Worm (Caenorhabditis elegans) whole organism, mixed stage, embryonic: ENCODE results near the gene Y53G8AM.6.

ENCODE experiments used
- M03D4.4 ChIP-seq: sonication (generic microtip); optimal IDR thresholded peaks from 2 replicates; lab custom pipeline; 2017; ENCODE audit warnings: mild to moderate bottlenecking, missing genetic modification characterization, missing compliant biosample characterization
- bed-3 ChIP-seq: fragments of 200-800 bp; sonication (Bioruptor generic); optimal IDR thresholded peaks from 3 replicates; lab custom pipeline; 2018; ENCODE audit warnings: mild to moderate bottlenecking, missing genetic modification characterization, moderate library complexity, missing compliant biosample characterization
- ceh-39 ChIP-seq: fragments of 150-350 bp; optimal IDR thresholded peaks from 2 replicates; lab custom pipeline; 2014; ENCODE audit warnings: missing biosample characterization, missing genetic modification characterization
- ceh-43 ChIP-seq: fragments of 200-800 bp; sonication (Bioruptor generic); optimal IDR thresholded peaks from 2 replicates; lab custom pipeline; 2018; ENCODE audit warnings: mild to moderate bottlenecking, missing genetic modification characterization, moderate library complexity, missing compliant biosample characterization
- ceh-83 ChIP-seq: fragments of 200-800 bp; sonication (Bioruptor generic); optimal IDR thresholded peaks from 2 replicates; lab custom pipeline; 2018; ENCODE audit warnings: mild to moderate bottlenecking, missing genetic modification characterization, missing compliant biosample characterization
- ces-1 ChIP-seq: fragments of 150-350 bp; optimal IDR thresholded peaks from 2 replicates; lab custom pipeline; 2014; ENCODE audit warnings: missing biosample characterization, missing genetic modification reagents, missing genetic modification characterization
- cnd-1 ChIP-seq: fragments of 200-800 bp; sonication (Bioruptor generic); optimal IDR thresholded peaks from 2 replicates; lab custom pipeline; 2018; ENCODE audit warnings: mild to moderate bottlenecking, missing genetic modification characterization, missing compliant biosample characterization
- drap-1 ChIP-seq: fragments of 200-800 bp; sonication (Bioruptor generic); optimal IDR thresholded peaks from 3 replicates; lab custom pipeline; 2018; ENCODE audit warnings: mild to moderate bottlenecking, missing genetic modification characterization, missing compliant biosample characterization
- elt-1 ChIP-seq: sonication (generic microtip); optimal IDR thresholded peaks from 2 replicates; lab custom pipeline; 2017; ENCODE audit warnings: missing genetic modification characterization, mild to moderate bottlenecking, missing compliant biosample characterization, antibody characterized with exemption, moderate library complexity, borderline replicate concordance; ENCODE audit not compliant: insufficient read depth
- elt-3 ChIP-seq: fragments of 150-350 bp; optimal IDR thresholded peaks from 2 replicates; lab custom pipeline; 2014; ENCODE audit warnings: missing biosample characterization, missing genetic modification characterization
- flh-1 ChIP-seq: fragments of 200-800 bp; sonication (Bioruptor generic); optimal IDR thresholded peaks from 2 replicates; lab custom pipeline; 2018; ENCODE audit warnings: mild to moderate bottlenecking, missing genetic modification characterization, moderate library complexity, missing compliant biosample characterization
- ham-2 ChIP-seq: fragments of 200-800 bp; sonication (Bioruptor generic); optimal IDR thresholded peaks from 2 replicates; lab custom pipeline; 2018; ENCODE audit warnings: mild to moderate bottlenecking, missing genetic modification characterization, missing compliant biosample characterization
- hlh-1 ChIP-seq: fragments of 150-350 bp; optimal IDR thresholded peaks from 2 replicates; lab custom pipeline; 2014; ENCODE audit warnings: missing biosample characterization, missing genetic modification reagents, missing genetic modification characterization
- lin-13 ChIP-seq: fragments of 150-350 bp; optimal IDR thresholded peaks from 2 replicates; lab custom pipeline; 2014; ENCODE audit warnings: missing biosample characterization, missing genetic modification characterization
- lin-32 ChIP-seq: fragments of 200-800 bp; sonication (Bioruptor generic); optimal IDR thresholded peaks from 2 replicates; lab custom pipeline; 2018; ENCODE audit warnings: mild to moderate bottlenecking, missing genetic modification characterization, missing compliant biosample characterization
- lsy-2 ChIP-seq: fragments of 150-350 bp; optimal IDR thresholded peaks from 2 replicates; lab custom pipeline; 2014; ENCODE audit warnings: missing biosample characterization, missing genetic modification characterization
- mep-1 ChIP-seq: fragments of 150-350 bp; optimal IDR thresholded peaks from 2 replicates; lab custom pipeline; 2017; ENCODE audit warnings: missing biosample characterization, missing genetic modification reagents, missing genetic modification characterization, inconsistent platforms
- mls-2 ChIP-seq: sonication (generic microtip); optimal IDR thresholded peaks from 2 replicates; lab custom pipeline; 2016; ENCODE audit warnings: mild to moderate bottlenecking, missing genetic modification characterization, moderate library complexity, missing compliant biosample characterization
- nhr-12 ChIP-seq: fragments of 150-350 bp; optimal IDR thresholded peaks from 2 replicates; lab custom pipeline; 2014; ENCODE audit warnings: missing biosample characterization, missing genetic modification characterization
- nhr-237 ChIP-seq: fragments of 150-350 bp; optimal IDR thresholded peaks from 2 replicates; lab custom pipeline; 2014; ENCODE audit warnings: missing biosample characterization, missing genetic modification characterization
- nhr-28 ChIP-seq: fragments of 150-350 bp; optimal IDR thresholded peaks from 2 replicates; lab custom pipeline; 2014; ENCODE audit warnings: missing biosample characterization, missing genetic modification characterization
- pha-4 ChIP-seq: fragments of 150-350 bp; optimal IDR thresholded peaks from 2 replicates; lab custom pipeline; 2018; ENCODE audit warnings: missing biosample characterization, missing genetic modification reagents, missing genetic modification characterization
- sem-2 ChIP-seq: fragments of 200-800 bp; sonication (Bioruptor generic); optimal IDR thresholded peaks from 2 replicates; lab custom pipeline; 2018; ENCODE audit warnings: mild to moderate bottlenecking, missing genetic modification characterization, missing compliant biosample characterization
- sptf-1 ChIP-seq: sonication (generic microtip); optimal IDR thresholded peaks from 2 replicates; lab custom pipeline; 2017; ENCODE audit warnings: mild to moderate bottlenecking, missing genetic modification characterization, moderate library complexity, missing compliant biosample characterization
- tbx-8 ChIP-seq: fragments of 200-800 bp; sonication (Bioruptor generic); optimal IDR thresholded peaks from 2 replicates; lab custom pipeline; 2018; ENCODE audit warnings: mild to moderate bottlenecking, missing genetic modification characterization, moderate library complexity, missing compliant biosample characterization
- unc-120 ChIP-seq: sonication (generic microtip); optimal IDR thresholded peaks from 2 replicates; lab custom pipeline; 2017; ENCODE audit warnings: missing genetic modification characterization, missing compliant biosample characterization; ENCODE audit not compliant: poor library complexity, severe bottlenecking
- unc-39 ChIP-seq: fragments of 150-350 bp; optimal IDR thresholded peaks from 2 replicates; lab custom pipeline; 2014; ENCODE audit warnings: missing biosample characterization, missing genetic modification characterization
- unc-62 ChIP-seq: fragments of 150-350 bp; optimal IDR thresholded peaks from 2 replicates; lab custom pipeline; 2014; ENCODE audit warnings: missing biosample characterization, missing genetic modification reagents, missing genetic modification characterization
- zip-8 ChIP-seq: fragments of 150-350 bp; optimal IDR thresholded peaks from 2 replicates; lab custom pipeline; 2014; ENCODE audit warnings: missing biosample characterization, missing genetic modification characterization
- ztf-11 ChIP-seq: fragments of 150-350 bp; optimal IDR thresholded peaks from 2 replicates; lab custom pipeline; 2014; ENCODE audit warnings: missing biosample characterization, missing genetic modification characterization

Gene Y53G8AM.6

DNA sequence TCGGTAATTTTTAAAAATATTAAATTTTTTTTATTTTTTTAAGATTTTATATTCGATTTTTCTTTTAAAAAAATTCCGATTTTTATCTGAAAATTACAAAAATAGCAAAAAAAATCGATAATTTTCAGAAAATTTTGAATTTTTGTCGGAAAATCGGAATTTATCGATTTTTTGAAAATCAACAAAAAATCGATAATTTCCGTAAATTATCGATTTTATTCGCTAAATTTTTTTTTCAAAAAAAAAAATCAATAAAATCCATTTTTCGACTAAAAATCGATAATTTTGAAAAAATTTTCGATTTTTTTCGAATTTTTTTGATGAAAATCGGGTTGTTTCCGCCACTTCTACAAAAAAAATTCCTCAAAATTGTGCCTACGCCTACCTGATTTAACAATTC lies 17.2 kb downstream of the Y53G8AM.6 start:
- TF ChIP-seq zip-8 (tag; lab: Kevin White, UChicago), result no peak
- no peak for TF ChIP-seq cnd-1 (tag; lab: Kevin White, UChicago)
- no peak for TF ChIP-seq M03D4.4 (tag; lab: Kevin White, UChicago)
- no peak for TF ChIP-seq pha-4 (tag; lab: Kevin White, UChicago)
- TF ChIP-seq nhr-28 (tag; lab: Kevin White, UChicago), result no peak
- TF ChIP-seq mls-2 (tag; lab: Kevin White, UChicago), result no peak

DNA sequence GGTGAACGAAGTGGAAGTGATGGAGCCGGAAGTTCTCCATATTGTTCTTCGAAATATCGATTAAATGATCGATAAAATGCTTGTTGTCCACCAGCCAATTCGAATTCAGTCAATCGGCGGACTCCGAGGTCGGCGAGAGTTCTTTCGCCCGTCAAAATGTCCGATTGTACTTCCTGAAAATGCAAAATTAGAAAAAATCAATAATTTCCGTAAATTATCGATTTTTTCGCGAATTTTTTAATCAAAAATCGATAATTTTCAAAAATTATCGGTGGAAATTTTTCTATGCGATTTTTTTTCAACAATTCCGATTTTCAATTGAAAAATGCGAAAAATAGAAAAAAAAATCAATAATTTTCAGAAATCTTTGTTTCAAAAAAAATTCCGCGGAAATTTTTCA lies 17.6 kb downstream of the Y53G8AM.6 start:
- TF ChIP-seq hlh-1 (tag; lab: Kevin White, UChicago), result no peak
- no peak for TF ChIP-seq lin-13 (tag; lab: Kevin White, UChicago)
- TF ChIP-seq, all 35 proteins: peak for 0

- TF ChIP-seq tbx-8 (no peak), bed-3 (no peak), ham-2 (GFP tag; lab: Kevin White, UChicago) (no peak), elt-3 (tag; lab: Kevin White, UChicago) (no peak), cnd-1 (tag; lab: Kevin White, UChicago) (no peak), ceh-43 (no peak), flh-1 (GFP tag; lab: Kevin White, UChicago) (no peak), zip-8 (tag; lab: Kevin White, UChicago) (no peak), sptf-1 (tag; lab: Kevin White, UChicago) (no peak), elt-1 (tag; lab: Kevin White, UChicago) (no peak), drap-1 (no peak), mep-1 (tag; lab: Kevin White, UChicago) (no peak), M03D4.4 (tag; lab: Kevin White, UChicago) (no peak), unc-39 (tag; lab: Kevin White, UChicago) (no peak), nhr-12 (no peak), sem-2 (no peak), hlh-1 (tag; lab: Kevin White, UChicago) (no peak)
These were observed 18.2 kb downstream of the Y53G8AM.6 start for ce11 chrIII:3241361-3241760.

DNA sequence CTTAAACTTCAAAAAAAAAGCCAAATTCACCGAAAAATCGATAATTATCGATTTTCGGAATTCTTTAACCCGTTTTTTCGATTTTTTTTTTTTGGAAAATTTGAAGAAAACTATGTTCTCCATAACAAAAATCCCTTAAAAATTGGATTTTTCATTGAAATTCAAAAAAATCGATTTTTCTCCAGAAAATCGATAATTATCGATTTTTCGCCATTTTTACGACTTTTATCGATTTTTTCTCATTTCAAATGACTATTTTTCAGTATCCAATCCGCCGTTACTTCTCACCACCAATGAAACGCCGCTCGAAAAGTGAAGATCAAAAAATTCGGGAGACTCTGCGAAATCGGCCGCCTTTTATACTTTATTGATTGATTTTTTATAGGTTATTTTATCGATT lies 18.7 kb downstream of the Y53G8AM.6 start:
- TF ChIP-seq ceh-43 (no peak), zip-8 (tag; lab: Kevin White, UChicago) (no peak), unc-120 (tag; lab: Kevin White, UChicago) (no peak), flh-1 (GFP tag; lab: Kevin White, UChicago) (no peak), unc-62 (no peak), tbx-8 (no peak), ham-2 (GFP tag; lab: Kevin White, UChicago) (no peak), ztf-11 (tag; lab: Kevin White, UChicago) (no peak), cnd-1 (tag; lab: Kevin White, UChicago) (no peak), ces-1 (GFP tag; lab: Kevin White, UChicago) (no peak), lsy-2 (no peak), elt-3 (tag; lab: Kevin White, UChicago) (no peak)

DNA sequence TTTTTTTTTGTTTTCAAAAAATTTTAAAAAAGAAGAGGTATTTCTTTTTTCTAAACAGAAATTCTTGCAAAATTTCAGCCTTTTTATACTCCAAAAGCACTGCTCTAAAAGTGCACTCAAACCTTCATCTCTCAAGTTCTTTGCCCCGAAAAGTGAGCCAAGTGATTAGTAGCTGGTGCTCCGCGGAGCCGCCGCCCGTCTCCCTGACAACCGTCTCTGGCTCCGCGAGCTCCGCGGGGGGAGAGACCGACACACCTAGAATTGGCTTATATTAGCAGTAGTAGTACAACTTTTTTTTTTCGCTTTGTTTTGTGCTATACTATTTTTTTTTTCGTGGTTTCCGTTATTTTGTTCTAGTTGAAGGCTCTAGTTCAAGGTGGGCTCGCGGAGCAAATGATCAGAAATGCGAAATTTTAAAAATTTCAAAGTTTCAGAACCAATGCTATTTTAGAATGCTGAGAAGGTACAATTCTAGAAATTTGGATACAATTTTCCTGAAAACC lies 26.9 kb downstream of the Y53G8AM.6 start, which contains the start of gene Y53G8AL.1:
Y53G8AL.1 (plus strand) TSS at position 453 of the 503 bp plus-strand sequence.
- TF ChIP-seq unc-62 (no peak), lin-13 (tag; lab: Kevin White, UChicago) (no peak)

DNA sequence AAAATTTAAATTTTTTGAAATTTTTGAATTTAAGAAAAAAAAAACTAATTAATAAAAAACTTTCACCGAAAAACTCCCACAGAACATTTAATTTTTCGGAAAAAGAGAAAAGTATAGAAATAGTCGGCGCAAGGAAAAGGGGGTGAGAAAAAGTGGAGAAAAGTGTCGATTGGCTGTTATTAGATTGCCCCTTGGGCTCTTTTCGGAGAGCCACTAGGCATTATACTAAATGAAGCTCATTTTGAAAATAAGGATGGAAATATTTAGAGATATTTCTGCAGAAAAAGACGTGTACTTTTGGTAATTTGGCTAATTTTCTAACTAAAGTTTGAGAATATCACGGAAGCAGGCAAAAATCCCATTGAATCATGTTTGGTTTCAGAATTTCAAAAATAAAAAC lies 35.5 kb downstream of the Y53G8AM.6 start:
- TF ChIP-seq ces-1 (GFP tag; lab: Kevin White, UChicago) (peak; percentile 93), tbx-8 (no peak), flh-1 (GFP tag; lab: Kevin White, UChicago) (no peak)

DNA sequence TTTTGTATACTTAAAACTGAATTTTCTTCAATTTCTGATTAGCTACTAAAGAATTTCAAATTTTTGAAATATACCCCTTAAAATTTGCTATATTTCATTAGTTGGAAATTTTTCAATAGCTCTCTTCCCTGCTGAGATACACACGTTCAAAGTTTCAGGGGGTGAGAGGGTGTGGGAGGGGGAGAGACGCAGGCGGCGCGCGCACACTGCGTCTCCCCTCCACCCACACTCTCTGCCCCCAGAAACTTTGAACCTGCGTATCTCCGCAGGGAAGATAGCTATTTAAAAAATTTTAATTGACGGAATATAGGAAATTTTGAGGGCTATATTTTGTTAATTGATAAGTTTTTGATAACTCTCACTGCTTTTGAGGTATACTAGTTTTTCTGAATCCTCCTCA lies 36.9 kb downstream of the Y53G8AM.6 start:
- TF ChIP-seq tbx-8 (no peak), lin-32 (no peak), elt-3 (tag; lab: Kevin White, UChicago) (no peak), ceh-83 (GFP tag; lab: Kevin White, UChicago) (no peak), ceh-39 (tag; lab: Kevin White, UChicago) (no peak), bed-3 (no peak), cnd-1 (tag; lab: Kevin White, UChicago) (no peak), lin-13 (tag; lab: Kevin White, UChicago) (no peak), lsy-2 (no peak), sptf-1 (tag; lab: Kevin White, UChicago) (no peak), unc-62 (no peak), drap-1 (no peak), nhr-237 (tag; lab: Kevin White, UChicago) (no peak)
